Worm (Caenorhabditis elegans) whole organism, early embryonic: ENCODE data around the gene F58E2.3.

ENCODE experiments used
- B0310.2 ChIP-seq: sonication (generic microtip); optimal IDR thresholded peaks from 2 replicates; lab custom pipeline; 2016; ENCODE audit warnings: mild to moderate bottlenecking, missing genetic modification characterization, missing compliant biosample characterization
- F13C5.2 ChIP-seq: sonication (generic microtip); optimal IDR thresholded peaks from 2 replicates; lab custom pipeline; 2017; ENCODE audit warnings: mild to moderate bottlenecking, missing genetic modification characterization, inconsistent platforms, missing compliant biosample characterization
- aly-1 ChIP-seq: sonication (generic microtip); optimal IDR thresholded peaks from 2 replicates; lab custom pipeline; 2016; ENCODE audit warnings: missing genetic modification characterization, missing compliant biosample characterization
- ama-1 ChIP-seq: fragments of 150-350 bp; optimal IDR thresholded peaks from 2 replicates; lab custom pipeline; 2014
- ceh-13 ChIP-seq: fragments of 200-800 bp; sonication (Bioruptor generic); optimal IDR thresholded peaks from 2 replicates; lab custom pipeline; 2018; ENCODE audit warnings: mild to moderate bottlenecking, missing genetic modification characterization, missing compliant biosample characterization
- ceh-36 ChIP-seq: sonication (generic microtip); optimal IDR thresholded peaks from 2 replicates; lab custom pipeline; 2016; ENCODE audit warnings: missing genetic modification characterization, inconsistent platforms, missing compliant biosample characterization
- ets-7 ChIP-seq: sonication (generic microtip); optimal IDR thresholded peaks from 2 replicates; lab custom pipeline; 2016; ENCODE audit warnings: missing genotype, missing genetic modification characterization, missing compliant biosample characterization
- flt-1 ChIP-seq: fragments of 200-800 bp; sonication (Bioruptor generic); IDR thresholded peaks from 2 replicates; pipeline ENCODE4 v1.3.6; 2022; ENCODE audit warnings: missing genetic modification characterization, missing compliant biosample characterization
- hmbx-1 ChIP-seq: sonication (generic microtip); optimal IDR thresholded peaks from 2 replicates; lab custom pipeline; 2016; ENCODE audit warnings: mild to moderate bottlenecking, missing genetic modification characterization, missing compliant biosample characterization
- hmg-4 ChIP-seq: fragments of 200-800 bp; sonication (Bioruptor generic); optimal IDR thresholded peaks from 2 replicates; lab custom pipeline; 2018; ENCODE audit warnings: mild to moderate bottlenecking, missing genetic modification characterization, missing compliant biosample characterization
- hnd-1 ChIP-seq: sonication (generic microtip); optimal IDR thresholded peaks from 2 replicates; lab custom pipeline; 2016; ENCODE audit warnings: missing genetic modification characterization, missing compliant biosample characterization
- pes-1 ChIP-seq: fragments of 200-800 bp; sonication (Bioruptor generic); IDR thresholded peaks from 2 replicates; pipeline ENCODE4 v1.3.6; 2022; ENCODE audit warnings: missing genetic modification reagents, missing genetic modification characterization, missing compliant biosample characterization
- scrt-1 ChIP-seq: fragments of 200-800 bp; sonication (Bioruptor generic); IDR thresholded peaks from 2 replicates; pipeline ENCODE4 v1.3.6; 2022; ENCODE audit warnings: missing genetic modification characterization, missing compliant biosample characterization
- sea-1 ChIP-seq: fragments of 200-800 bp; sonication (Bioruptor generic); conservative IDR thresholded peaks from 2 replicates; pipeline ENCODE4 v1.3.6; 2022; ENCODE audit warnings: missing genetic modification characterization, missing compliant biosample characterization
- tbx-11 ChIP-seq: fragments of 200-800 bp; sonication (Bioruptor generic); IDR thresholded peaks from 2 replicates; pipeline ENCODE4 v1.3.6; 2022; ENCODE audit warnings: missing genetic modification characterization, missing compliant biosample characterization
- tbx-37 ChIP-seq: fragments of 200-800 bp; sonication (Bioruptor generic); conservative IDR thresholded peaks from 2 replicates; pipeline ENCODE4 v1.3.6; 2022; ENCODE audit warnings: missing genetic modification reagents, missing genetic modification characterization, missing compliant biosample characterization
- tra-4 ChIP-seq: sonication (generic microtip); optimal IDR thresholded peaks from 2 replicates; lab custom pipeline; 2017; ENCODE audit warnings: missing genetic modification characterization, missing compliant biosample characterization

The F58E2.3 gene

DNA sequence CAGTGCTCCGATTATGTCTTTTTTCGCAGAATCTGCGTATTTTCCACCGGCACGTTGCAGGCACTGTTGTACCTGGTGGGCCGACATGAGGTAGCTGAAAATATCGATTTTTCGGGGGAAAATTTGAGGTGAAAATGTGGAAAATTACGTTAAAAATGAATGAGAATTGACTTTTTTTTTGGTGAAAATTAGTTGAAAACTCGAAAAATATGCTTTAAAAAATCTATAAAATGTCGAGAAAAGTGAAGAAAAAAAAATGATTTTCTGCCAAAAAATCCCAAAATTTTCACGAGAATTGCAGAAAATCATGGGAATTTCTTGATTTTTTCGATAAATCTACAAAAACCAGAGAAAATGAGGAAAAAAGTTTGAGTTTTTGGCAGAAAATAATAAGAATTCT is 47.2 kb downstream of the F58E2.3 start, which contains the start of gene tsg-101:
Gene tsg-101 (minus strand): TSS at position 101 of the 400 bp plus-strand sequence.
- TF ChIP-seq flt-1 (GFP tag; lab: Robert Waterston, UW): no peak
- TF ChIP-seq tra-4 (tag; lab: Kevin White, UChicago): no peak
- no peak for TF ChIP-seq ceh-36 (tag; lab: Kevin White, UChicago)
- no peak for TF ChIP-seq aly-1 (tag; lab: Kevin White, UChicago)
- no peak for TF ChIP-seq B0310.2
- no peak for TF ChIP-seq ets-7
- TF ChIP-seq F13C5.2 (tag; lab: Kevin White, UChicago): no peak
- no peak for TF ChIP-seq hnd-1 (tag; lab: Kevin White, UChicago)
- no peak for TF ChIP-seq sea-1 (GFP tag; lab: Robert Waterston, UW)
- no peak for TF ChIP-seq hmbx-1 (tag; lab: Kevin White, UChicago)
- no peak for TF ChIP-seq ceh-13 (GFP tag; lab: Kevin White, UChicago)
- TF ChIP-seq tbx-11 (GFP tag; lab: Robert Waterston, UW): no peak
- no peak for TF ChIP-seq hmg-4 (GFP tag; lab: Kevin White, UChicago)
- no peak for TF ChIP-seq pes-1 (GFP tag; lab: Robert Waterston, UW)
- no peak for TF ChIP-seq tbx-37 (GFP tag; lab: Robert Waterston, UW)
- TF ChIP-seq scrt-1: no peak
- TF ChIP-seq ama-1 (lab: Kevin White, UChicago): no peak

DNA sequence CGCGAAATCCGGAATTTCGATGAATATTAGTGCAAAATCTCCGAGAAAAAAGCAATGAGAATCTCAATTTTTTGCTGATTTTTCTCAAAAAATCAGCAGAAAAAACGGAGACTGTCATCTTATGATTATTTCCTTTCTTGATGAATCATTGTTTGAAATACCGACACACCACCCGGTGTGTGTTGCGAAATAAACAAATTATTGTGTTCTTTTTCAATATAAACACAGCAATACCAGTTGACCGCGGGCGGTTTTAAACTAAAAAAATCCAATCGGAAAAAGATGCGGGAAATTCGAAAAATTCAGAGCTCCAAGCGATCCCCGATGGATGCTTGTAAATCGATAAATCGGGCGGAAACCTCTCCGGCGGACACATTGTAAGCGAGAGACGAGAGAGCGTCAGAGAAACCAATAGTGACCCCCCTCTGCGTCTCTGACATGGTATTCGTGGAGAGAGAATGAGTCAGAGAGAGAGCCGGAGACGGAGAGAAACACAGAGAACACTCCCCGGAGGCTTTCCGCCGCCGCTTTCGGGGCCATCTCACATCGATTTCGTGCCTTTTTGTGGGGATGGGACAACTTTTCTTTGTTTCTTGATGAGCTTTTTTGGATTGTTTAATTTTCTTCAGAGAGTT is 48.3 kb downstream of the F58E2.3 start:
- TF ChIP-seq ceh-36 (tag; lab: Kevin White, UChicago) (no peak), hmg-4 (GFP tag; lab: Kevin White, UChicago) (peak; percentile 65), B0310.2 (no peak)

DNA sequence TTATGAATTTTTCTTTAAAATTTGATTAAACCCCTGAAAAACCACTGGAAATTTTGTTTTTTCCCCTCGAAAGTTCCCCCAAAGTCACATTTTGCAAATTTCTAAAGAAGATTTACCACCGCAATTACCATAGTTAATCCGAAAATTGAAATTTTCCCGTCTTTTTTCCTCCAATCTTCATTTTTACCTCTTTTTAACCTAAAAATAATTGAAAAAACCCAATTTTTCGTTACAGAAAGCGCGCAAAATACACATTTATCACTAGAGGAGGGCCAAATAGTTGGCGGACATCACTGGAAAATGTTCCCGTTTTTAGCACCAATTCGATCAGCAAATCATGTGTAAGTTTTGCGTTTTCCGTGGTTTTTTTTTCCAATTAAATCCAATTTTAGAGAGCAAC is 49.4 kb downstream of the F58E2.3 start, which contains the start of gene unc-33:
Gene unc-33 (plus strand): TSS at position 301 of the 400 bp plus-strand sequence.
- no peak for TF ChIP-seq flt-1 (GFP tag; lab: Robert Waterston, UW)
- no peak for TF ChIP-seq tbx-37 (GFP tag; lab: Robert Waterston, UW)
- no peak for TF ChIP-seq pes-1 (GFP tag; lab: Robert Waterston, UW)
- TF ChIP-seq hmbx-1 (tag; lab: Kevin White, UChicago): no peak
- TF ChIP-seq scrt-1: no peak
- no peak for TF ChIP-seq F13C5.2 (tag; lab: Kevin White, UChicago)

- TF ChIP-seq tra-4 (tag; lab: Kevin White, UChicago) (no peak), B0310.2 (no peak), F13C5.2 (tag; lab: Kevin White, UChicago) (no peak)
Observed at ce11 chrIV:3517582-3517981, 50.4 kb downstream of the F58E2.3 start.

- TF ChIP-seq hmbx-1 (tag; lab: Kevin White, UChicago) (no peak), sea-1 (GFP tag; lab: Robert Waterston, UW) (no peak)
Observed at ce11 chrIV:3519352-3519751, 52.1 kb downstream of the F58E2.3 start.
